Worm (Caenorhabditis elegans) whole organism, L4/young adult: ENCODE data around the gene glb-34.

Experiments used
- W03F9.2 ChIP-seq: fragments of 150-350 bp; optimal IDR thresholded peaks from 2 replicates; lab custom pipeline; 2014; ENCODE audit warnings: missing biosample characterization, missing genetic modification characterization
- dao-5 ChIP-seq: sonication (generic microtip); optimal IDR thresholded peaks from 2 replicates; lab custom pipeline; 2016; ENCODE audit warnings: missing genotype, missing genetic modification characterization, moderate library complexity, missing compliant biosample characterization
- him-1 ChIP-seq: sonication (generic microtip); optimal IDR thresholded peaks from 2 replicates; lab custom pipeline; 2016; ENCODE audit warnings: missing genotype, missing genetic modification reagents, missing genetic modification characterization, missing compliant biosample characterization

Gene glb-34

DNA sequence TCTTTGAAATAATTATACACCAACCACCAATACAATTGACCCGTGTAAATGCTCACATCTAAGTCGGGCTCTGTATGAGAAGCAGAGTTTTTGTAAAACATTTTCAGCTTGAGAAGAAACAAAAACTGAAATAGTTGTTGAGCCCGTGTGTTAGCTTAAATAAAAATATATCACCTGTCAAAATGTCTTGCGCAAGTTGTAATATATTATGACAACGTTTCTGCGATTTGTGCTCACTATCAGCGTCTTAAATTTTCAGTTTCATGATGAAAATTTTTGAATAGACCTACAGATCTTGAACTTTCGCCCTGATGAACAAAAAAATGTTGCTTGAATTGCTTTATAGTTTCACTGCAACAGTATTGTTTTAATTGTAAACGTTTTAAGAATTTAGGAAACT is 37.5 kb downstream of the glb-34 start, which contains the start of gene T27E7.4:
TSS of gene T27E7.4 (minus strand) at position 101 of the 400 bp plus-strand sequence.
- TF ChIP-seq dao-5 (no peak), W03F9.2 (tag; lab: Kevin White, UChicago) (no peak), him-1 (tag; lab: Kevin White, UChicago) (no peak)

DNA sequence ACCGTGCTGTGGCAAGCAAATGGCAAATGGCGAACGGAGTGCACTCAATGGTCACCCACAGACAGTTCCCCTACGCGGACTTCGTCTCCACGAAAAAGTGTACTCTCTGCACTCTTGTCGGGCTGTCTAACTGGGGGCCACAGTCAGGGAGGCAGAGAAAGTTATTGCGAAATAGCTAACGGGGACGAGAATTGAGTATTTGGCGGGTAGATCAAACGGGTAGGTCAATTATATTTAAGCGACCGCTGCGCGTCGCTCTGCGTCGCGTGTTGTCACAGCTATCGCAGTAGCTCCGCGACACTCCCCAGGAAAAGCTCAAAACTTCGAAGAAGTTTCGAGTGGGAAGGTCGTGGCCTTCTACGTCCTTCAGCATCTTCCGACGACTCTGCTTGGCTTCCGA is 40.1 kb downstream of the glb-34 start:
- no peak for TF ChIP-seq him-1 (tag; lab: Kevin White, UChicago)
- no peak for TF ChIP-seq W03F9.2 (tag; lab: Kevin White, UChicago)
- TF ChIP-seq dao-5: no peak

- TF ChIP-seq him-1 (tag; lab: Kevin White, UChicago): no peak
- no peak for TF ChIP-seq dao-5
- no peak for TF ChIP-seq W03F9.2 (tag; lab: Kevin White, UChicago)
Measured at ce11 chrIV:14530031-14530430, 42.5 kb downstream of the glb-34 start.

- no peak for TF ChIP-seq dao-5
- TF ChIP-seq W03F9.2 (tag; lab: Kevin White, UChicago): no peak
- no peak for TF ChIP-seq him-1 (tag; lab: Kevin White, UChicago)
Measured at ce11 chrIV:14528718-14529117, 43.8 kb downstream of the glb-34 start, which contains the start of gene T27E7.3. TSS of gene T27E7.3 (plus strand) at chrIV:14529018.

ce11 chrIV:14523568-14523967 is 48.9 kb downstream of the glb-34 start, which contains the start of gene srh-63:
TSS of gene srh-63 (plus strand) at chrIV:14523868.
- TF ChIP-seq him-1 (tag; lab: Kevin White, UChicago): no peak
- no peak for TF ChIP-seq dao-5
- no peak for TF ChIP-seq W03F9.2 (tag; lab: Kevin White, UChicago)
